Worm (Caenorhabditis elegans) whole organism, L4 larva: ENCODE data around the gene F26F2.3.
"Not testable (repeated sequence)": the region's sequence is repeated elsewhere in the genome, so short reads cannot be mapped to it uniquely, and the experiment has no call there.

Source experiments
- Y75B8A.6 ChIP-seq: fragments of 200-800 bp; sonication (Bioruptor generic); IDR thresholded peaks from 2 replicates; pipeline ENCODE4 v1.3.6; 2022; ENCODE audit warnings: missing genetic modification reagents, missing genetic modification characterization, missing compliant biosample characterization
- ama-1 ChIP-seq: fragments of 150-350 bp; optimal IDR thresholded peaks from 2 replicates; lab custom pipeline; 2014; ENCODE audit warnings: inconsistent platforms, mixed read lengths
- dpl-1 ChIP-seq: fragments of 150-350 bp; optimal IDR thresholded peaks from 2 replicates; lab custom pipeline; 2014; ENCODE audit warnings: missing biosample characterization, missing genetic modification reagents, missing genetic modification characterization
- egl-27 ChIP-seq: sonication (generic microtip); optimal IDR thresholded peaks from 3 replicates; lab custom pipeline; 2017; ENCODE audit warnings: missing biosample characterization, missing genetic modification reagents, missing genetic modification characterization
- lin-15B ChIP-seq: fragments of 150-350 bp; sonication (generic microtip); optimal IDR thresholded peaks from 3 replicates; lab custom pipeline; 2014; ENCODE audit warnings: missing biosample characterization, missing genetic modification characterization
- madf-5 ChIP-seq, 2 experiments: fragments of 200-800 bp; sonication (Bioruptor generic); IDR thresholded peaks; 2 replicates each; pipeline ENCODE4 v1.3.6; 2022; ENCODE audit warnings: missing compliant biosample characterization in 2 of 2, missing genetic modification characterization in 2 of 2
- nhr-25 ChIP-seq: sonication (generic microtip); optimal IDR thresholded peaks from 2 replicates; lab custom pipeline; 2017; ENCODE audit warnings: missing genetic modification characterization, mild to moderate bottlenecking, missing compliant biosample characterization, antibody characterized with exemption, moderate library complexity, borderline replicate concordance; ENCODE audit not compliant: insufficient read depth
- nhr-77 ChIP-seq: fragments of 150-350 bp; optimal IDR thresholded peaks from 2 replicates; lab custom pipeline; 2014; ENCODE audit warnings: missing biosample characterization, missing genetic modification characterization
- snpc-4 ChIP-seq: fragments of 150-350 bp; optimal IDR thresholded peaks from 2 replicates; lab custom pipeline; 2014; ENCODE audit warnings: missing biosample characterization, missing genetic modification characterization
- unc-39 ChIP-seq: sonication (generic microtip); optimal IDR thresholded peaks from 2 replicates; lab custom pipeline; 2017; ENCODE audit warnings: missing biosample characterization, missing genetic modification characterization
- zfp-3 ChIP-seq: fragments of 200-800 bp; sonication (Bioruptor generic); conservative IDR thresholded peaks from 2 replicates; pipeline ENCODE4 v1.3.6; 2022; ENCODE audit warnings: missing genetic modification reagents, missing genetic modification characterization, missing compliant biosample characterization

DNA sequence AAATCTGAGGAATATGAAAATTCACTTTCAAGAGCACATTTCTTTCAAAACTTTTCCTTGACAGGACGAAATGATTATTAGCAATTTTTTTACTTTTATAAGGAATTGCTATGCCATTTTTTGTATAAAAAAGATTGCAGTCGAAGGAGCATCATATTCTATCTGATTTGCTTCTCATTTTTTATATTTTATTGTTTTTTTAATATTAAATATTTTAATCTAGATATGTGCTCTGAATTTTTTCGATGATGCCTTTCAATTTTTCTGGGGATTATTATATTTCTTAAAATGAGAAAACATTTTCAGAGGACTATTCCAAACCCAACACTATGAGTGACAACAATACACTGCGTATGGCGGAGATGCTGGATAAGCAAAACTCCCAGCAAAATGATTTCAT lies 2.3 kb downstream of the F26F2.3 start, which contains the start of gene F26F2.13:
- not testable (repeated sequence) for TF ChIP-seq egl-27 (tag; lab: Kevin White, UChicago); unc-39 (tag; lab: Kevin White, UChicago); nhr-25 (tag; lab: Kevin White, UChicago); lin-15B (tag; lab: Kevin White, UChicago); snpc-4 (tag; lab: Kevin White, UChicago); dpl-1 (GFP tag; lab: Kevin White, UChicago); madf-5 (GFP tag; IDR thresholded peaks at IDR 0.05; lab: Robert Waterston, UW); ama-1 (lab: Kevin White, UChicago); zfp-3; Y75B8A.6 (GFP tag; lab: Robert Waterston, UW); nhr-77
